Worm (Caenorhabditis elegans): Measurements from ENCODE around the gene pqn-68.

- TF ChIP-seq him-1 (tag; optimal IDR thresholded peaks at IDR 0.05) (no peak), W03F9.2 (tag; optimal IDR thresholded peaks at IDR 0.05) (no peak), dao-5 (tag; optimal IDR thresholded peaks at IDR 0.05) (no peak)
Measured at ce11 chrV:12988256-12988655, 35.8 kb downstream of the pqn-68 start, which contains the start of gene F15B9.8.

Data from whole organism, L4/young adult.